Worm (Caenorhabditis elegans) whole organism, L2 larva: Measurements from ENCODE around the gene aptf-3.

ENCODE experiments used
- C34F6.9 ChIP-seq: fragments of 150-350 bp; optimal IDR thresholded peaks from 2 replicates; lab custom pipeline; 2014; ENCODE audit warnings: missing biosample characterization, missing genetic modification characterization
- F13H6.1 ChIP-seq: sonication (generic microtip); optimal IDR thresholded peaks from 2 replicates; lab custom pipeline; 2016; ENCODE audit warnings: missing genetic modification characterization, missing compliant biosample characterization
- R02D3.7 ChIP-seq: fragments of 150-350 bp; optimal IDR thresholded peaks from 2 replicates; lab custom pipeline; 2014; ENCODE audit warnings: missing biosample characterization, missing genetic modification characterization
- Y55F3AM.14 ChIP-seq: fragments of 200-800 bp; sonication (Bioruptor generic); optimal IDR thresholded peaks from 2 replicates; lab custom pipeline; 2018; ENCODE audit warnings: mild to moderate bottlenecking, missing genetic modification characterization, missing compliant biosample characterization
- ZK546.5 ChIP-seq: sonication (generic microtip); optimal IDR thresholded peaks from 2 replicates; lab custom pipeline; 2017; ENCODE audit warnings: missing biosample characterization, missing genetic modification characterization
- alr-1 ChIP-seq: fragments of 150-350 bp; optimal IDR thresholded peaks from 2 replicates; lab custom pipeline; 2014; ENCODE audit warnings: missing biosample characterization, missing genetic modification characterization
- aly-2 ChIP-seq: fragments of 150-350 bp; optimal IDR thresholded peaks from 2 replicates; lab custom pipeline; 2014; ENCODE audit warnings: missing biosample characterization, missing genetic modification characterization
- ama-1 ChIP-seq: fragments of 150-350 bp; optimal IDR thresholded peaks from 2 replicates; lab custom pipeline; 2018; ENCODE audit warnings: inconsistent platforms
- blmp-1 ChIP-seq: sonication (generic microtip); optimal IDR thresholded peaks from 2 replicates; lab custom pipeline; 2017; ENCODE audit warnings: missing genetic modification characterization, mild to moderate bottlenecking, missing compliant biosample characterization, antibody characterized with exemption, moderate library complexity; ENCODE audit not compliant: insufficient read depth
- ceh-16 ChIP-seq: fragments of 150-350 bp; optimal IDR thresholded peaks from 2 replicates; lab custom pipeline; 2014; ENCODE audit warnings: missing biosample characterization, missing genetic modification characterization
- ceh-82 ChIP-seq: fragments of 150-350 bp; optimal IDR thresholded peaks from 2 replicates; lab custom pipeline; 2014; ENCODE audit warnings: missing biosample characterization, missing genetic modification characterization
- crh-2 ChIP-seq: sonication (generic microtip); optimal IDR thresholded peaks from 2 replicates; lab custom pipeline; 2017; ENCODE audit warnings: missing biosample characterization, missing genetic modification characterization
- dmd-4 ChIP-seq: sonication (generic microtip); optimal IDR thresholded peaks from 2 replicates; lab custom pipeline; 2017; ENCODE audit warnings: missing biosample characterization, missing genetic modification characterization
- egl-27 ChIP-seq: sonication (generic microtip); optimal IDR thresholded peaks from 3 replicates; lab custom pipeline; 2017; ENCODE audit warnings: missing biosample characterization, missing genetic modification reagents, missing genetic modification characterization
- elt-1 ChIP-seq: fragments of 150-350 bp; optimal IDR thresholded peaks from 2 replicates; lab custom pipeline; 2014; ENCODE audit warnings: missing biosample characterization, missing genetic modification characterization
- elt-3 ChIP-seq: sonication (generic microtip); optimal IDR thresholded peaks from 2 replicates; lab custom pipeline; 2017; ENCODE audit warnings: missing biosample characterization, missing genetic modification characterization
- fos-1 ChIP-seq: fragments of 150-350 bp; optimal IDR thresholded peaks from 2 replicates; lab custom pipeline; 2014; ENCODE audit warnings: missing biosample characterization, missing genetic modification characterization
- gmeb-1 ChIP-seq: fragments of 150-350 bp; optimal IDR thresholded peaks from 2 replicates; lab custom pipeline; 2014; ENCODE audit warnings: missing biosample characterization, missing genetic modification characterization
- lin-11 ChIP-seq: fragments of 150-350 bp; sonication (generic microtip); optimal IDR thresholded peaks from 2 replicates; lab custom pipeline; 2014; ENCODE audit warnings: missing biosample characterization, missing genetic modification characterization, inconsistent platforms, mixed read lengths
- lin-13 ChIP-seq: fragments of 150-350 bp; optimal IDR thresholded peaks from 2 replicates; lab custom pipeline; 2014; ENCODE audit warnings: missing biosample characterization, missing genetic modification reagents, missing genetic modification characterization
- lin-39 ChIP-seq: fragments of 150-350 bp; optimal IDR thresholded peaks from 2 replicates; lab custom pipeline; 2014; ENCODE audit warnings: missing biosample characterization, missing genetic modification reagents, missing genetic modification characterization
- lsy-2 ChIP-seq, 2 experiments: fragments of 150-350 bp in 1 of 2; sonication (generic microtip) in 1 of 2; optimal IDR thresholded peaks; 2 replicates each; lab custom pipeline; 2014 to 2017; ENCODE audit warnings: missing biosample characterization in 2 of 2, missing genetic modification characterization in 2 of 2
- mab-5 ChIP-seq: fragments of 150-350 bp; optimal IDR thresholded peaks from 2 replicates; lab custom pipeline; 2014; ENCODE audit warnings: missing biosample characterization, missing genetic modification characterization
- mbf-1 ChIP-seq: sonication (generic microtip); optimal IDR thresholded peaks from 2 replicates; lab custom pipeline; 2017; ENCODE audit warnings: missing biosample characterization, missing genetic modification characterization
- mdl-1 ChIP-seq, 2 experiments: fragments of 150-350 bp in 1 of 2; sonication (generic microtip) in 1 of 2; optimal IDR thresholded peaks; 2 replicates each; lab custom pipeline; 2017; ENCODE audit warnings: missing biosample characterization in 2 of 2, missing genetic modification characterization in 2 of 2
- nhr-10 ChIP-seq: sonication (generic microtip); optimal IDR thresholded peaks from 2 replicates; lab custom pipeline; 2017; ENCODE audit warnings: missing biosample characterization, missing genetic modification characterization
- nhr-12 ChIP-seq: fragments of 150-350 bp; optimal IDR thresholded peaks from 2 replicates; lab custom pipeline; 2014; ENCODE audit warnings: missing biosample characterization, missing genetic modification characterization
- nhr-129 ChIP-seq: fragments of 150-350 bp; optimal IDR thresholded peaks from 2 replicates; lab custom pipeline; 2014; ENCODE audit warnings: missing biosample characterization, missing genetic modification characterization
- nhr-21 ChIP-seq: fragments of 150-350 bp; optimal IDR thresholded peaks from 2 replicates; lab custom pipeline; 2014; ENCODE audit warnings: missing biosample characterization, missing genetic modification characterization
- nhr-23 ChIP-seq: fragments of 150-350 bp; optimal IDR thresholded peaks from 2 replicates; lab custom pipeline; 2014; ENCODE audit warnings: missing biosample characterization, missing genetic modification reagents, missing genetic modification characterization
- nhr-237 ChIP-seq: fragments of 150-350 bp; optimal IDR thresholded peaks from 2 replicates; lab custom pipeline; 2014; ENCODE audit warnings: missing biosample characterization, missing genetic modification characterization
- nhr-25 ChIP-seq: fragments of 150-350 bp; sonication (generic microtip); optimal IDR thresholded peaks from 3 replicates; lab custom pipeline; 2014; ENCODE audit warnings: missing biosample characterization, missing genetic modification characterization
- nhr-6 ChIP-seq: fragments of 150-350 bp; optimal IDR thresholded peaks from 2 replicates; lab custom pipeline; 2014; ENCODE audit warnings: missing biosample characterization, missing genetic modification characterization
- nhr-77 ChIP-seq: fragments of 150-350 bp; optimal IDR thresholded peaks from 2 replicates; lab custom pipeline; 2014; ENCODE audit warnings: missing biosample characterization, missing genetic modification characterization
- peb-1 ChIP-seq: fragments of 150-350 bp; optimal IDR thresholded peaks from 2 replicates; lab custom pipeline; 2014; ENCODE audit warnings: missing biosample characterization, missing genetic modification characterization
- sem-4 ChIP-seq: fragments of 150-350 bp; optimal IDR thresholded peaks from 2 replicates; lab custom pipeline; 2014; ENCODE audit warnings: missing biosample characterization, missing genetic modification reagents, missing genetic modification characterization
- skn-1 ChIP-seq: sonication (generic microtip); optimal IDR thresholded peaks from 2 replicates; lab custom pipeline; 2017; ENCODE audit warnings: missing biosample characterization, missing genetic modification characterization
- sma-3 ChIP-seq: sonication (generic microtip); optimal IDR thresholded peaks from 2 replicates; lab custom pipeline; 2016; ENCODE audit warnings: missing genetic modification reagents, missing genetic modification characterization, missing compliant biosample characterization
- sma-9 ChIP-seq, 2 experiments: fragments of 150-350 bp in 1 of 2; sonication (generic microtip) in 1 of 2; optimal IDR thresholded peaks; 2 replicates each; lab custom pipeline; 2014 to 2016; ENCODE audit warnings: missing genetic modification characterization in 2 of 2, mild to moderate bottlenecking in 1 of 2, missing biosample characterization in 1 of 2, missing compliant biosample characterization in 1 of 2, missing genetic modification reagents in 1 of 2, moderate library complexity in 1 of 2
- snpc-4 ChIP-seq: fragments of 150-350 bp; optimal IDR thresholded peaks from 2 replicates; lab custom pipeline; 2014; ENCODE audit warnings: missing biosample characterization, missing genetic modification characterization
- unc-39 ChIP-seq: fragments of 150-350 bp; optimal IDR thresholded peaks from 2 replicates; lab custom pipeline; 2014; ENCODE audit warnings: missing biosample characterization, missing genetic modification characterization
- unc-55 ChIP-seq: fragments of 150-350 bp; sonication (generic microtip); optimal IDR thresholded peaks from 3 replicates; lab custom pipeline; 2014; ENCODE audit warnings: missing biosample characterization, missing genetic modification reagents, missing genetic modification characterization
- unc-62 ChIP-seq: fragments of 150-350 bp; optimal IDR thresholded peaks from 2 replicates; lab custom pipeline; 2014; ENCODE audit warnings: missing biosample characterization, missing genetic modification reagents, missing genetic modification characterization
- zag-1 ChIP-seq: fragments of 150-350 bp; optimal IDR thresholded peaks from 2 replicates; lab custom pipeline; 2014; ENCODE audit warnings: missing biosample characterization, missing genetic modification characterization
- ztf-1 ChIP-seq: fragments of 200-800 bp; sonication (Bioruptor generic); conservative IDR thresholded peaks from 2 replicates; pipeline ENCODE4 v1.3.6; 2022; ENCODE audit warnings: missing genetic modification characterization, missing compliant biosample characterization
- ztf-11 ChIP-seq: sonication (generic microtip); optimal IDR thresholded peaks from 2 replicates; lab custom pipeline; 2017; ENCODE audit warnings: missing biosample characterization, missing genetic modification characterization
- ztf-4 ChIP-seq: fragments of 150-350 bp; optimal IDR thresholded peaks from 2 replicates; lab custom pipeline; 2014; ENCODE audit warnings: missing biosample characterization, missing genetic modification characterization

aptf-3 gene

DNA sequence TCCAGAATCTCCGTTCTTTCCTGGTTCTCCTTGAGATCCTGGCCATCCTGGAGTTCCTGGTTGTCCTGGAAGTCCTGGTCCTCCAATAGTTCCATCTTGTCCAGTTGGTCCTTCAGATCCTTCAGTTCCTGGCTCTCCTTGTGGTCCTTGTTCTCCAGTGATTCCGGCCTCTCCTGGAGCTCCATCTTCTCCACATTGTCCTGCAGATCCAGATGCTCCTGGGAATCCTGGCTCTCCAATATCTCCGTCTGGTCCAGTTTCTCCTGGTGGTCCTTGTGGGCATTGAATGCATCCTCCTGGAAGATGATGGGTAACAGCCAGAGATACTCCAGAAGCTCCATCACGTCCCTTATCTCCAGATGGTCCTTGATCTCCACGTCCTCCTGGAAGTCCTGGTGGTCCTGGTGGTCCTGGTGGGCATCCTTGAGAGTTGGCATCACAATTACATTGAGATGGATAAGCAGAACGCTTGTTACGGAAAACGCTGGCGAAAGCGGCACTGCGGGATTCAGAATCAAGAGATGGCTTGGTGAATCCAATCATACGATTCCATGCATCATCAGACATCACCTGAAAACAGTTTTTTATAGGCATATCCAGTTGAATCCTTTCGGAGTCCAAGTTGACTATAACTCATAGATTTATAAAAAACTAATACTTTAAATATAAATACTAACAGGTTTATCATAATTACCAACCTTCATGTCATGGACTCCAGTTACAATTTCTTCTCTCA, 25.6 kb upstream of the aptf-3 start:
- TF ChIP-seq unc-62 (no peak), nhr-6 (no peak), alr-1 (no peak), mdl-1 (tag; optimal IDR thresholded peaks at IDR 0.05; lab: Kevin White, UChicago) (no peak), lsy-2 (tag; optimal IDR thresholded peaks at IDR 0.05; lab: Kevin White, UChicago) (no peak), blmp-1 (tag; lab: Kevin White, UChicago) (no peak), C34F6.9 (tag; lab: Kevin White, UChicago) (no peak), snpc-4 (no peak), F13H6.1 (tag; lab: Kevin White, UChicago) (no peak), mbf-1 (no peak), lin-11 (tag; lab: Kevin White, UChicago) (no peak), R02D3.7 (tag; lab: Kevin White, UChicago) (no peak), unc-39 (no peak), zag-1 (tag; lab: Kevin White, UChicago) (no peak)

DNA sequence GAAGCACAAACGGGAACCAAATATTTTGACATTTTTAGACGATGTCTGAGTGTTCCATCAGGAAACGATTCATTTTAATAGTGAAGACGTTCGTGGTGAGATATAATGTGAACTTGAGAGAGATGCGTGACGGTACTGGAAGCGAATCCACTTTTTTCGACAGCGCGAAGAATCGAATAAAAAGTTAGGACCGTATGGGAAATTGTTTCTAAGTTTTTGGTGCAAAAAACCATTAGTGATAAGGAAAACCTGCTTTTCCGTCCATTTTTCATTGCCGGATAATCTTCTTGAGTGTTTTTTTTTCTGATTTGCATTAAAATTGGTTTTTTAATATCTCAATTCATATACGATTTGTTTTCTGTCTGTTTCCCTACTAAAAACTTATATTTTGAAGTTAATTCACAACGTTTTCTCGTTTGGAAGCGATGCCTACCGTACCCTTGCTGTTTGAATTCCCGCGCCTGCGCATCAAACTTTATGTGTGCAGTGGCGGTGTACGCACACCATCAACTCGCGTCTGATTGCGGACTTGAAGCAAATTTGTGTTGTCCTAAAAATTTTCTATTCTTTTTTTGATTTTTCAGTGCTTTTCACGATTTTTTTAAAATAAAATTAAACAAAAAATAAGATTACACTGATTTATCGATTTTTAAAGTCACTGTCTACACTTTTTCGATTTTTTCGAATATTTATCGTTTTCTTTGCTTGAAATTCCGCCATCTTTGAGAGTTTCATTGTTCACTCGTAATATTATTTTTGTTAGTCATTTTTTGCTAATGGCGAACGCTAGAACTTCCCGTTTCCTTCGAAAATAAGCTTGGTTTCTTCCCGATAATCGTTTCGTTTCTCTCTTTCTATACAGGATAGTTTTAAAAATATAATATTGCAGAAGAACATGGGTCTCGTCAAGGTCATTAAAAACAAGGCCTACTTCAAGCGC, 24.7 kb upstream of the aptf-3 start, which contains the start of the genes col-38 and rpl-5:
col-38 (minus strand) TSS at position 51 of the 940 bp plus-strand sequence.
rpl-5 (plus strand) TSS at position 890 of the 940 bp plus-strand sequence.
- TF ChIP-seq nhr-25 (tag; lab: Kevin White, UChicago) (peak; percentile 87), nhr-10 (tag; lab: Kevin White, UChicago) (no peak), elt-3 (no peak), zag-1 (tag; lab: Kevin White, UChicago) (peak; percentile 71), snpc-4 (peak; percentile 80), unc-39 (no peak), mbf-1 (no peak), sma-9 (GFP tag; optimal IDR thresholded peaks at IDR 0.05; lab: Kevin White, UChicago) (peak; percentile 79), sma-9 (tag; optimal IDR thresholded peaks at IDR 0.05; lab: Kevin White, UChicago) (no peak), R02D3.7 (tag; lab: Kevin White, UChicago) (peak; percentile 5), ceh-16 (peak; percentile 66), gmeb-1 (tag; lab: Kevin White, UChicago) (peak; percentile 97), sem-4 (tag; lab: Kevin White, UChicago) (peak; percentile 74), lin-13 (GFP tag; lab: Kevin White, UChicago) (peak; percentile 88), crh-2 (tag; lab: Kevin White, UChicago) (peak; percentile 96), nhr-77 (no peak), sma-3 (peak; percentile 88), egl-27 (tag; lab: Kevin White, UChicago) (no peak), nhr-12 (tag; lab: Kevin White, UChicago) (peak; percentile 52), aly-2 (tag; lab: Kevin White, UChicago) (no peak), unc-62 (no peak), C34F6.9 (tag; lab: Kevin White, UChicago) (peak; percentile 98), peb-1 (tag; lab: Kevin White, UChicago) (no peak), unc-55 (GFP tag; lab: Kevin White, UChicago) (peak; percentile 97), mab-5 (tag; lab: Kevin White, UChicago) (peak; percentile 42), ZK546.5 (peak; percentile 96), nhr-129 (tag; lab: Kevin White, UChicago) (peak; percentile 92), lin-11 (tag; lab: Kevin White, UChicago) (peak; percentile 95), mdl-1 (tag; optimal IDR thresholded peaks at IDR 0.05; lab: Kevin White, UChicago) (peak in 1 of 2 experiments; percentile 51), nhr-21 (tag; lab: Kevin White, UChicago) (peak; percentile 81), F13H6.1 (tag; lab: Kevin White, UChicago) (peak; percentile 88), ztf-4 (tag; lab: Kevin White, UChicago) (peak; percentile 71), dmd-4 (no peak), blmp-1 (tag; lab: Kevin White, UChicago) (peak; percentile 33), lin-39 (tag; lab: Kevin White, UChicago) (no peak), lsy-2 (tag; optimal IDR thresholded peaks at IDR 0.05; lab: Kevin White, UChicago) (peak; percentile 93 to 99), ama-1 (peak; percentile 78), alr-1 (no peak), skn-1 (no peak), nhr-6 (peak; percentile 71), elt-1 (tag; lab: Kevin White, UChicago) (no peak), nhr-23 (tag; lab: Kevin White, UChicago) (no peak), ztf-11 (tag; lab: Kevin White, UChicago) (no peak), Y55F3AM.14 (peak; percentile 15), fos-1 (tag; lab: Kevin White, UChicago) (peak; percentile 81), nhr-237 (tag; lab: Kevin White, UChicago) (peak; percentile 38), ceh-82 (no peak), ztf-1 (GFP tag; lab: Robert Waterston, UW) (no peak)
